Worm (Caenorhabditis elegans): ENCODE measurements around the gene C09H10.9.

The C09H10.9 gene

ce11 chrII:11097154-11097887 lies 6.9 kb upstream of the C09H10.9 start, which contains the start of the genes rpl-36.A and nuo-1 (continued):
- TF ChIP-seq dve-1 (tag; optimal IDR thresholded peaks at IDR 0.05): peak; percentile 42
- no peak for TF ChIP-seq hlh-15 (tag; optimal IDR thresholded peaks at IDR 0.05)
- TF ChIP-seq lin-11 (tag; optimal IDR thresholded peaks at IDR 0.05): no peak
- no peak for TF ChIP-seq tbx-7 (tag; optimal IDR thresholded peaks at IDR 0.05)
- TF ChIP-seq pqm-1 (tag; optimal IDR thresholded peaks at IDR 0.05): no peak
- TF ChIP-seq rnt-1 (tag; optimal IDR thresholded peaks at IDR 0.05): peak; percentile 37
- TF ChIP-seq elt-4 (tag; optimal IDR thresholded peaks at IDR 0.05): no peak
- peak; percentile 60 for TF ChIP-seq ceh-18 (tag; optimal IDR thresholded peaks at IDR 0.05)
- no peak for TF ChIP-seq K02D7.2 (tag; optimal IDR thresholded peaks at IDR 0.05)
- no peak for TF ChIP-seq nhr-11 (tag; optimal IDR thresholded peaks at IDR 0.05)
- TF ChIP-seq F13H6.1 (tag; optimal IDR thresholded peaks at IDR 0.05): no peak
- no peak for TF ChIP-seq ref-2 (tag; optimal IDR thresholded peaks at IDR 0.05)
- TF ChIP-seq unc-86 (tag; optimal IDR thresholded peaks at IDR 0.05): no peak
- TF ChIP-seq zip-5 (tag; optimal IDR thresholded peaks at IDR 0.05): no peak
- no peak for TF ChIP-seq Y22D7AL.16 (tag; optimal IDR thresholded peaks at IDR 0.05)
- TF ChIP-seq C08G9.2 (tag; optimal IDR thresholded peaks at IDR 0.05): no peak
- no peak for TF ChIP-seq C38D4.7 (GFP tag; optimal IDR thresholded peaks at IDR 0.05)
- TF ChIP-seq dmd-4 (tag; optimal IDR thresholded peaks at IDR 0.05; ENCODE audit: borderline replicate concordance): no peak
- TF ChIP-seq ets-4 (tag; optimal IDR thresholded peaks at IDR 0.05): no peak
- no peak for TF ChIP-seq hlh-6 (tag; optimal IDR thresholded peaks at IDR 0.05)
- peak; percentile 62 for TF ChIP-seq unc-55 (GFP tag; optimal IDR thresholded peaks at IDR 0.05)
- TF ChIP-seq ceh-14 (tag; optimal IDR thresholded peaks at IDR 0.05): no peak
- no peak for TF ChIP-seq ttx-3 (tag; optimal IDR thresholded peaks at IDR 0.05)
- TF ChIP-seq pros-1 (tag; optimal IDR thresholded peaks at IDR 0.05): no peak
- no peak for TF ChIP-seq ceh-45 (GFP tag; IDR thresholded peaks at IDR 0.05)
- TF ChIP-seq pag-3 (tag; optimal IDR thresholded peaks at IDR 0.05; ENCODE audit: borderline replicate concordance): no peak
- TF ChIP-seq nhr-232 (tag; optimal IDR thresholded peaks at IDR 0.05): no peak
- TF ChIP-seq ceh-48 (tag; optimal IDR thresholded peaks at IDR 0.05): no peak
- TF ChIP-seq hlh-13 (GFP tag; optimal IDR thresholded peaks at IDR 0.05): no peak
- TF ChIP-seq K09A11.1 (tag; optimal IDR thresholded peaks at IDR 0.05; ENCODE audit: insufficient read depth): no peak
- peak; percentile 24 for TF ChIP-seq elt-2 (tag; optimal IDR thresholded peaks at IDR 0.05)
- no peak for TF ChIP-seq pha-2 (tag; optimal IDR thresholded peaks at IDR 0.05)
- no peak for TF ChIP-seq ahr-1 (tag; optimal IDR thresholded peaks at IDR 0.05)
- TF ChIP-seq T23F11.4 (GFP tag; optimal IDR thresholded peaks at IDR 0.05): no peak
- no peak for TF ChIP-seq lim-6 (tag; optimal IDR thresholded peaks at IDR 0.05)
- no peak for TF ChIP-seq ceh-30 (tag; optimal IDR thresholded peaks at IDR 0.05)
- TF ChIP-seq ceh-22 (tag; optimal IDR thresholded peaks at IDR 0.05): no peak
- TF ChIP-seq unc-42 (tag; optimal IDR thresholded peaks at IDR 0.05): peak; percentile 49
- peak; percentile 68 for TF ChIP-seq ceh-31 (tag; optimal IDR thresholded peaks at IDR 0.05)
- TF ChIP-seq ceh-24 (tag; optimal IDR thresholded peaks at IDR 0.05): no peak
- TF ChIP-seq gmeb-2 (tag; optimal IDR thresholded peaks at IDR 0.05): no peak
- TF ChIP-seq unc-3 (GFP tag; conservative IDR thresholded peaks at IDR 0.05): no peak
- no peak for TF ChIP-seq unc-3 (tag; optimal IDR thresholded peaks at IDR 0.05)

- TF ChIP-seq hlh-30 (tag; optimal IDR thresholded peaks at IDR 0.05; ENCODE audit: insufficient read depth) (no peak), ama-1 (optimal IDR thresholded peaks at IDR 0.05) (no peak), zip-5 (tag; optimal IDR thresholded peaks at IDR 0.05) (no peak), rnt-1 (tag; optimal IDR thresholded peaks at IDR 0.05) (no peak), syd-9 (tag; optimal IDR thresholded peaks at IDR 0.05) (no peak), mec-3 (tag; optimal IDR thresholded peaks at IDR 0.05; ENCODE audit: borderline replicate concordance) (no peak), ceh-18 (tag; optimal IDR thresholded peaks at IDR 0.05) (no peak), che-1 (tag; optimal IDR thresholded peaks at IDR 0.05) (no peak), odd-2 (tag; optimal IDR thresholded peaks at IDR 0.05) (no peak), C38D4.7 (GFP tag; optimal IDR thresholded peaks at IDR 0.05) (no peak), F13H6.1 (tag; optimal IDR thresholded peaks at IDR 0.05) (no peak)
Measured at ce11 chrII:11099841-11100240, 4.4 kb upstream of the C09H10.9 start, which contains the start of gene C09H10.4. C09H10.4 (plus strand) TSS chrII:11100141.

All from whole organism, late embryonic.